Fruit fly (Drosophila melanogaster): Measurements from ENCODE around the gene RpS21.

The RpS21 gene

DNA sequence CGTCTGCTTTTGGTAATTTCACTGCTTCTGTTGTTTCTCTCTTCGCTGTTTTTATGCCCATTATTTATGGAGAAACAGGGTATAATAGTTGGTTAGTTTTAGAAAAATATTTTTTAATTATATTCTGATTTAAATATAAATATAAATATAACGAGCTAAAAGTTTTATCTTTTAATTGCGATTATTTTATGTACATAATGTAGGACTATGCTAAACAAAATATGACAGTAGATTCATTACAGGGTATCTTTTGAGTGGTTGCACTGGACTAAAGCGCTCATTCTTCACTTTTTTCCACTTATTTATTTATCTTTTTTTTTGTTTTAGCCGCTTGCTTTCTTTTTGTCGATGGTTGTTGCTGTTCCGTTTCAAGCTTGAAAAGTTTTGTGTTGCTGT, 49.2 kb downstream of the RpS21 start (continued):
- 0 out of 3 replicates have a peak, but pooled peaks have one; percentile 38 for TF ChIP-seq gce (GFP tag; IDR thresholded peaks at IDR 0.05)
- TF ChIP-seq CG7928 (GFP tag; optimal IDR thresholded peaks at IDR 0.05) = no peak
- TF ChIP-seq HLH4C (GFP tag; IDR thresholded peaks at IDR 0.05; ENCODE audit: partially characterized antibody) = no peak
- no peak for TF ChIP-seq CG1233 (GFP tag; optimal IDR thresholded peaks at IDR 0.05)
- no peak for TF ChIP-seq CG9797 (GFP tag; optimal IDR thresholded peaks at IDR 0.05)
- TF ChIP-seq CG5245 (GFP tag; optimal IDR thresholded peaks at IDR 0.05) = no peak
- TF ChIP-seq mam (GFP tag; optimal IDR thresholded peaks at IDR 0.05) = no peak
- no peak for TF ChIP-seq crol (GFP tag; IDR thresholded peaks at IDR 0.05)
- TF ChIP-seq caup (GFP tag; optimal IDR thresholded peaks at IDR 0.05; ENCODE audit: severe bottlenecking) = no peak
- TF ChIP-seq BtbVII (GFP tag; optimal IDR thresholded peaks at IDR 0.05) = no peak
- TF ChIP-seq repo (GFP tag; optimal IDR thresholded peaks at IDR 0.05) = no peak
- TF ChIP-seq ato (GFP tag; IDR thresholded peaks at IDR 0.05; ENCODE audit: partially characterized antibody) = no peak
- TF ChIP-seq CTCF (GFP tag; optimal IDR thresholded peaks at IDR 0.05) = no peak
- TF ChIP-seq CG10147 (GFP tag; optimal IDR thresholded peaks at IDR 0.05) = no peak
- no peak for TF ChIP-seq sc (optimal IDR thresholded peaks at IDR 0.05)
- TF ChIP-seq sc (GFP tag; optimal IDR thresholded peaks at IDR 0.05) = no peak
- TF ChIP-seq p53 (GFP tag; optimal IDR thresholded peaks at IDR 0.05) = no peak
- TF ChIP-seq CG9876 (GFP tag; optimal IDR thresholded peaks at IDR 0.05) = no peak
- TF ChIP-seq H2.0 (GFP tag; IDR thresholded peaks at IDR 0.05) = no peak; the same call in 1 of the 2 replicates
- TF ChIP-seq fd102C (GFP tag; optimal IDR thresholded peaks at IDR 0.05) = no peak
- no peak for TF ChIP-seq CG32532 (GFP tag; IDR thresholded peaks at IDR 0.05)
- no peak for TF ChIP-seq CG13624 (GFP tag; optimal IDR thresholded peaks at IDR 0.05)
- 0 out of 2 replicates have a peak, but pooled peaks have one; percentile 36 for TF ChIP-seq Awh (GFP tag; IDR thresholded peaks at IDR 0.05)
- no peak for TF ChIP-seq CG4617 (GFP tag; optimal IDR thresholded peaks at IDR 0.05; ENCODE audit: borderline replicate concordance)
- no peak for TF ChIP-seq nerfin-2 (GFP tag; IDR thresholded peaks at IDR 0.05; ENCODE audit: partially characterized antibody)
- no peak for TF ChIP-seq cg (GFP tag; optimal IDR thresholded peaks at IDR 0.05)
- 0 out of 2 replicates have a peak, but pooled peaks have one; percentile 21 for TF ChIP-seq CG10959 (GFP tag; IDR thresholded peaks at IDR 0.05)
- TF ChIP-seq CG34422 (GFP tag; IDR thresholded peaks at IDR 0.05) = no peak
- peak; percentile 34 for TF ChIP-seq CG17829 (tag; optimal IDR thresholded peaks at IDR 0.05)
- TF ChIP-seq CG4328 (GFP tag; optimal IDR thresholded peaks at IDR 0.05) = no peak
- TF ChIP-seq E2f1 (GFP tag; IDR thresholded peaks at IDR 0.05) = peak; percentile 55
- peak; percentile 43 for TF ChIP-seq CG13424 (tag; optimal IDR thresholded peaks at IDR 0.05)
- TF ChIP-seq tup (GFP tag; optimal IDR thresholded peaks at IDR 0.05) = no peak
- TF ChIP-seq rib (GFP tag; IDR thresholded peaks at IDR 0.05) = no peak
- peak; percentile 70 for TF ChIP-seq CG8924 (tag; optimal IDR thresholded peaks at IDR 0.05)
- no peak for TF ChIP-seq CG12219 (GFP tag; optimal IDR thresholded peaks at IDR 0.05)
- no peak for TF ChIP-seq ERR (GFP tag; optimal IDR thresholded peaks at IDR 0.05)
- no peak for TF ChIP-seq bowl (GFP tag; IDR thresholded peaks at IDR 0.05)
- TF ChIP-seq pfk (GFP tag; optimal IDR thresholded peaks at IDR 0.05) = no peak
- peak; percentile 16 for TF ChIP-seq run (tag; optimal IDR thresholded peaks at IDR 0.05)
- peak; percentile 58 for TF ChIP-seq Hr3 (GFP tag; optimal IDR thresholded peaks at IDR 0.05)
- peak; percentile 59 for TF ChIP-seq PHDP (tag; optimal IDR thresholded peaks at IDR 0.05)
- no peak for TF ChIP-seq Pdp1 (GFP tag; optimal IDR thresholded peaks at IDR 0.05)
- no peak for TF ChIP-seq hb (GFP tag; IDR thresholded peaks at IDR 0.05; ENCODE audit: partially characterized antibody)
- peak; percentile 84 for TF ChIP-seq gem (tag; optimal IDR thresholded peaks at IDR 0.05)
- TF ChIP-seq cas (GFP tag; IDR thresholded peaks at IDR 0.05) = no peak
- peak; percentile 33 for TF ChIP-seq Asciz (GFP tag; optimal IDR thresholded peaks at IDR 0.05)
- peak; percentile 41 for TF ChIP-seq CG43689 (GFP tag; IDR thresholded peaks at IDR 0.05)
- no peak for TF ChIP-seq CG3995 (GFP tag; optimal IDR thresholded peaks at IDR 0.05)
- TF ChIP-seq CG14860 (GFP tag; IDR thresholded peaks at IDR 0.05; ENCODE audit: partially characterized antibody) = no peak
- TF ChIP-seq CHES-1-like (GFP tag; optimal IDR thresholded peaks at IDR 0.05) = no peak
- no peak for TF ChIP-seq pho (GFP tag; optimal IDR thresholded peaks at IDR 0.05)

Measured in whole organism, embryonic.